Worm (Caenorhabditis elegans) whole organism, L1 larva: Measurements from ENCODE around the gene F23F1.4.

ENCODE experiments used
- aly-2 ChIP-seq: fragments of 150-350 bp; optimal IDR thresholded peaks from 2 replicates; lab custom pipeline; 2014; ENCODE audit warnings: missing biosample characterization, missing genetic modification characterization
- lin-13 ChIP-seq: fragments of 150-350 bp; optimal IDR thresholded peaks from 2 replicates; lab custom pipeline; 2014; ENCODE audit warnings: missing biosample characterization, missing genetic modification reagents, missing genetic modification characterization
- lir-3 ChIP-seq: sonication (generic microtip); optimal IDR thresholded peaks from 2 replicates; lab custom pipeline; 2016; ENCODE audit warnings: mild to moderate bottlenecking, missing genetic modification characterization, moderate library complexity, missing compliant biosample characterization; ENCODE audit not compliant: poor library complexity
- mdl-1 ChIP-seq, 2 experiments: fragments of 150-350 bp; optimal IDR thresholded peaks; 2 replicates each; lab custom pipeline; 2014 to 2017; ENCODE audit warnings: missing biosample characterization in 2 of 2, missing genetic modification characterization in 2 of 2, inconsistent platforms in 1 of 2
- nhr-12 ChIP-seq: sonication (generic microtip); optimal IDR thresholded peaks from 2 replicates; lab custom pipeline; 2017; ENCODE audit warnings: missing biosample characterization, missing genetic modification characterization
- pqm-1 ChIP-seq: sonication (generic microtip); optimal IDR thresholded peaks from 3 replicates; lab custom pipeline; 2017; ENCODE audit warnings: missing biosample characterization, missing genetic modification characterization
- sox-4 ChIP-seq: sonication (generic microtip); optimal IDR thresholded peaks from 2 replicates; lab custom pipeline; 2016; ENCODE audit warnings: missing genetic modification characterization, missing compliant biosample characterization
- sup-37 ChIP-seq: fragments of 200-800 bp; sonication (Bioruptor generic); optimal IDR thresholded peaks from 2 replicates; lab custom pipeline; 2018; ENCODE audit warnings: mild to moderate bottlenecking, missing genetic modification characterization, missing compliant biosample characterization
- unc-62 ChIP-seq: fragments of 150-350 bp; optimal IDR thresholded peaks from 2 replicates; lab custom pipeline; 2014; ENCODE audit warnings: missing biosample characterization, missing genetic modification reagents, missing genetic modification characterization
- zag-1 ChIP-seq: fragments of 150-350 bp; optimal IDR thresholded peaks from 2 replicates; lab custom pipeline; 2014; ENCODE audit warnings: missing biosample characterization, missing genetic modification characterization
- ztf-11 ChIP-seq, 2 experiments: sonication (generic microtip); optimal IDR thresholded peaks; 2 replicates each; lab custom pipeline; 2016 to 2017; ENCODE audit warnings: missing genetic modification characterization in 2 of 2, missing biosample characterization in 1 of 2, missing compliant biosample characterization in 1 of 2

DNA sequence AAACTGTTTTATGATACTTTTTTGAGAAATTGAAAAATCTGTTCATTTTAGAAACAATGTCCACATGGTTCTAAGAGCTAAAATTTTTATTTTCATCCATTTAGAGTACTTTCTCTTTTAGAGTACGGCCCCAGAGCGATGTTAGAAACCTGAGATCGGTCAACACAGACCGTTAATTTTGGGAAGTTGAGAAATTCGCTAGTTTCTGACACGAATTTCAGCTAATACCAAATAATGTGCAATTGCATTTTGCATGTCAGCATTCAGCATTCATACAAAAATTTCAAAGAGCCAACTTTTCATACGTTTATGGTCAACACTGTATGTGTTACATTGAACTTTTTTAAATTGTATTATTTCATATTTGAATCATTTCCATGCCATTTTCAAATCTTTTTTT, 23.4 kb downstream of the F23F1.4 start:
- TF ChIP-seq lir-3 (tag; lab: Kevin White, UChicago) (no peak), ztf-11 (tag; optimal IDR thresholded peaks at IDR 0.05; lab: Kevin White, UChicago) (no peak), sup-37 (GFP tag; lab: Kevin White, UChicago) (no peak), zag-1 (no peak), aly-2 (no peak), unc-62 (GFP tag; lab: Kevin White, UChicago) (no peak), sox-4 (no peak), nhr-12 (no peak), mdl-1 (tag; optimal IDR thresholded peaks at IDR 0.05; lab: Kevin White, UChicago) (no peak), lin-13 (GFP tag; lab: Kevin White, UChicago) (no peak), pqm-1 (no peak)
